Fruit fly (Drosophila melanogaster) whole organism, embryonic: ENCODE data around the gene CG6028.

Experiments used
- CG10267 ChIP-seq: fragments of 200-800 bp; sonication (Bioruptor generic); optimal IDR thresholded peaks from 2 replicates; lab custom pipeline; 2018; ENCODE audit warnings: missing biosample characterization, mild to moderate bottlenecking, missing genetic modification characterization, moderate library complexity
- CG10274 ChIP-seq: fragments of 200-800 bp; sonication (Bioruptor generic); optimal IDR thresholded peaks from 3 replicates; lab custom pipeline; 2017; ENCODE audit warnings: missing biosample characterization, mild to moderate bottlenecking, missing genetic modification characterization
- CG12104 ChIP-seq: fragments of 200-800 bp; sonication (Bioruptor generic); optimal IDR thresholded peaks from 3 replicates; lab custom pipeline; 2016; ENCODE audit warnings: missing biosample characterization, missing genetic modification characterization
- CG1233 ChIP-seq: fragments of 200-800 bp; sonication (Bioruptor generic); optimal IDR thresholded peaks from 4 replicates; lab custom pipeline; 2018; ENCODE audit warnings: missing biosample characterization, mild to moderate bottlenecking, missing genetic modification characterization
- CG13624 ChIP-seq: fragments of 200-800 bp; sonication (Bioruptor generic); optimal IDR thresholded peaks from 2 replicates; lab custom pipeline; 2016; ENCODE audit warnings: missing biosample characterization, missing genetic modification characterization
- CG14014 ChIP-seq: fragments of 200-800 bp; sonication (Bioruptor generic); IDR thresholded peaks from 2 replicates; pipeline ENCODE4 v1.3.6; 2022; ENCODE audit warnings: missing biosample characterization, missing genetic modification characterization
- CG14710 ChIP-seq: fragments of 200-800 bp; sonication (Bioruptor generic); optimal IDR thresholded peaks from 3 replicates; lab custom pipeline; 2019; ENCODE audit warnings: missing biosample characterization, mild to moderate bottlenecking, missing genetic modification characterization, moderate library complexity
- CG17361 ChIP-seq: fragments of 200-800 bp; sonication (Bioruptor generic); IDR thresholded peaks from 3 replicates; pipeline ENCODE4 v1.3.6; 2022; ENCODE audit warnings: missing biosample characterization, missing genetic modification characterization
- CG2199 ChIP-seq: fragments of 200-800 bp; sonication (Bioruptor generic); IDR thresholded peaks from 3 replicates; pipeline ENCODE4 v1.3.6; 2022; ENCODE audit warnings: missing biosample characterization, missing genetic modification characterization
- CG30403 ChIP-seq: fragments of 200-800 bp; sonication (Bioruptor generic); optimal IDR thresholded peaks from 3 replicates; lab custom pipeline; 2016; ENCODE audit warnings: missing biosample characterization, missing genetic modification characterization
- CG30431 ChIP-seq: fragments of 200-800 bp; sonication (Bioruptor generic); optimal IDR thresholded peaks from 2 replicates; lab custom pipeline; 2017; ENCODE audit warnings: missing biosample characterization, missing genetic modification characterization
- CG33213 ChIP-seq: fragments of 200-800 bp; sonication (Bioruptor generic); optimal IDR thresholded peaks from 3 replicates; lab custom pipeline; 2016; ENCODE audit warnings: missing biosample characterization, missing genetic modification characterization
- CG4404 ChIP-seq: fragments of 200-800 bp; sonication (Bioruptor generic); IDR thresholded peaks from 2 replicates; pipeline ENCODE4 v1.3.6; 2022; ENCODE audit warnings: missing biosample characterization, missing genetic modification characterization
- CG6683 ChIP-seq: fragments of 200-800 bp; sonication (Bioruptor generic); optimal IDR thresholded peaks from 2 replicates; lab custom pipeline; 2017; ENCODE audit warnings: missing biosample characterization, mild to moderate bottlenecking, missing genetic modification characterization, missing genetic modification reagents
- CHES-1-like ChIP-seq: fragments of 200-800 bp; sonication (Bioruptor generic); optimal IDR thresholded peaks from 2 replicates; lab custom pipeline; 2016; ENCODE audit warnings: missing biosample characterization, missing genetic modification characterization
- D19A ChIP-seq: fragments of 200-800 bp; optimal IDR thresholded peaks from 3 replicates; lab custom pipeline; 2019; ENCODE audit warnings: missing biosample characterization, mild to moderate bottlenecking, missing genetic modification characterization, moderate library complexity
- Dek ChIP-seq: fragments of 200-800 bp; sonication (Bioruptor generic); optimal IDR thresholded peaks from 3 replicates; lab custom pipeline; 2019; ENCODE audit warnings: missing biosample characterization, mild to moderate bottlenecking, missing genetic modification characterization, moderate library complexity
- Dip3 ChIP-seq: fragments of 200-800 bp; sonication (Bioruptor generic); optimal IDR thresholded peaks from 3 replicates; lab custom pipeline; 2016; ENCODE audit warnings: missing biosample characterization, missing genetic modification characterization
- Ets65A ChIP-seq: fragments of 200-800 bp; sonication (Bioruptor generic); peaks from one replicate; lab custom pipeline; 2016; ENCODE audit warnings: missing biosample characterization, missing genetic modification characterization
- Fer2 ChIP-seq: fragments of 200-800 bp; sonication (Bioruptor generic); optimal IDR thresholded peaks from 2 replicates; lab custom pipeline; 2018; ENCODE audit warnings: missing biosample characterization, mild to moderate bottlenecking, missing genetic modification characterization, moderate library complexity
- Hr39 ChIP-seq: fragments of >200 bp; optimal IDR thresholded peaks from 2 replicates; lab custom pipeline; 2017
- Max ChIP-seq: fragments of 200-800 bp; sonication (Bioruptor generic); optimal IDR thresholded peaks from 2 replicates; lab custom pipeline; 2016; ENCODE audit warnings: missing biosample characterization, mild to moderate bottlenecking, missing genetic modification characterization
- Med ChIP-seq: fragments of 200-800 bp; sonication (Bioruptor generic); peaks from one replicate; lab custom pipeline; 2016; ENCODE audit warnings: missing biosample characterization, missing genetic modification characterization, mild to moderate bottlenecking, inconsistent platforms, moderate library complexity
- Meics ChIP-seq: fragments of 200-800 bp; sonication (Bioruptor generic); optimal IDR thresholded peaks from 2 replicates; lab custom pipeline; 2017; ENCODE audit warnings: missing biosample characterization, mild to moderate bottlenecking, missing genetic modification characterization
- Neu2 ChIP-seq: fragments of 200-800 bp; sonication (Bioruptor generic); optimal IDR thresholded peaks from 3 replicates; lab custom pipeline; 2016; ENCODE audit warnings: missing biosample characterization, missing genetic modification characterization, borderline replicate concordance
- Oli ChIP-seq: fragments of 200-800 bp; sonication (Bioruptor generic); optimal IDR thresholded peaks from 2 replicates; lab custom pipeline; 2018; ENCODE audit warnings: missing biosample characterization, mild to moderate bottlenecking, missing genetic modification characterization, moderate library complexity
- Rx ChIP-seq: fragments of 200-800 bp; sonication (Bioruptor generic); IDR thresholded peaks from 2 replicates; pipeline ENCODE4 v1.3.6; 2022; ENCODE audit warnings: missing biosample characterization, missing genetic modification characterization
- Scr ChIP-seq: fragments of 200-800 bp; sonication (Bioruptor generic); IDR thresholded peaks from 2 replicates; pipeline ENCODE4 v1.3.6; 2022; ENCODE audit warnings: missing biosample characterization, missing genetic modification characterization; ENCODE audit not compliant: partially characterized antibody
- Sry-β ChIP-seq: fragments of 200-800 bp; sonication (Bioruptor generic); optimal IDR thresholded peaks from 2 replicates; lab custom pipeline; 2018; ENCODE audit warnings: missing biosample characterization, mild to moderate bottlenecking, missing genetic modification characterization, moderate library complexity
- Taf1 ChIP-seq: fragments of 200-800 bp; sonication (Bioruptor generic); IDR thresholded peaks from 2 replicates; pipeline ENCODE4 v1.3.6; 2022; ENCODE audit warnings: missing biosample characterization, missing genetic modification characterization
- Vsx1 ChIP-seq: fragments of 200-800 bp; sonication (Bioruptor generic); optimal IDR thresholded peaks from 2 replicates; lab custom pipeline; 2017; ENCODE audit warnings: missing biosample characterization, mild to moderate bottlenecking, missing genetic modification characterization, missing genetic modification reagents
- ara ChIP-seq: fragments of 200-800 bp; sonication (Bioruptor generic); IDR thresholded peaks from 2 replicates; pipeline ENCODE4 v1.3.6; 2022; ENCODE audit warnings: missing biosample characterization, missing genetic modification characterization
- ato ChIP-seq: fragments of 200-800 bp; sonication (Bioruptor generic); IDR thresholded peaks from 2 replicates; pipeline ENCODE4 v1.3.6; 2022; ENCODE audit warnings: missing biosample characterization, missing genetic modification characterization; ENCODE audit not compliant: partially characterized antibody
- bbx ChIP-seq: fragments of 200-800 bp; sonication (Bioruptor generic); IDR thresholded peaks from 2 replicates; pipeline ENCODE4 v1.3.6; 2022; ENCODE audit warnings: missing biosample characterization, missing genetic modification characterization; ENCODE audit not compliant: partially characterized antibody
- bigmax ChIP-seq: fragments of 200-800 bp; sonication (Bioruptor generic); optimal IDR thresholded peaks from 2 replicates; lab custom pipeline; 2018; ENCODE audit warnings: missing biosample characterization, mild to moderate bottlenecking, missing genetic modification characterization
- en ChIP-seq: fragments of 200-800 bp; sonication (Bioruptor generic); optimal IDR thresholded peaks from 2 replicates; lab custom pipeline; 2016; ENCODE audit warnings: missing biosample characterization, missing genetic modification characterization
- fd96Cb ChIP-seq: fragments of 200-800 bp; sonication (Bioruptor generic); optimal IDR thresholded peaks from 2 replicates; lab custom pipeline; 2018; ENCODE audit warnings: missing biosample characterization, mild to moderate bottlenecking, missing genetic modification characterization, moderate library complexity
- gce ChIP-seq: fragments of 200-800 bp; sonication (Bioruptor generic); IDR thresholded peaks from 3 replicates; pipeline ENCODE4 v1.3.6; 2022; ENCODE audit warnings: missing biosample characterization, missing genetic modification characterization
- gro ChIP-seq: fragments of 200-800 bp; sonication (Bioruptor generic); optimal IDR thresholded peaks from 2 replicates; lab custom pipeline; 2016; ENCODE audit warnings: missing biosample characterization, missing genetic modification characterization
- klu ChIP-seq: fragments of 200-800 bp; sonication (Bioruptor generic); IDR thresholded peaks from 2 replicates; pipeline ENCODE4 v1.3.6; 2022; ENCODE audit warnings: missing biosample characterization, missing genetic modification characterization
- nerfin-1 ChIP-seq: fragments of 200-800 bp; sonication (Bioruptor generic); optimal IDR thresholded peaks from 3 replicates; lab custom pipeline; 2019; ENCODE audit warnings: missing biosample characterization, mild to moderate bottlenecking, missing genetic modification characterization, moderate library complexity
- odd ChIP-seq: fragments of 200-800 bp; sonication (Bioruptor generic); optimal IDR thresholded peaks from 2 replicates; lab custom pipeline; 2017; ENCODE audit warnings: missing biosample characterization, mild to moderate bottlenecking, missing genetic modification characterization
- pum ChIP-seq: fragments of 200-800 bp; sonication (Bioruptor generic); optimal IDR thresholded peaks from 2 replicates; lab custom pipeline; 2016; ENCODE audit warnings: missing biosample characterization, missing genetic modification characterization
- schlank ChIP-seq: fragments of 200-800 bp; sonication (Bioruptor generic); optimal IDR thresholded peaks from 2 replicates; lab custom pipeline; 2018; ENCODE audit warnings: missing biosample characterization, mild to moderate bottlenecking, missing genetic modification characterization
- sens-2 ChIP-seq: fragments of 200-800 bp; sonication (Bioruptor generic); IDR thresholded peaks from 2 replicates; pipeline ENCODE4 v1.3.6; 2022; ENCODE audit warnings: missing biosample characterization, missing genetic modification characterization
- slbo ChIP-seq: fragments of 200-800 bp; sonication (Bioruptor generic); IDR thresholded peaks from 2 replicates; pipeline ENCODE4 v1.3.6; 2022; ENCODE audit warnings: missing biosample characterization, missing genetic modification characterization
- so ChIP-seq: fragments of 200-800 bp; sonication (Bioruptor generic); IDR thresholded peaks from 3 replicates; pipeline ENCODE4 v1.3.6; 2022; ENCODE audit warnings: missing biosample characterization, missing genetic modification characterization
- stc ChIP-seq: fragments of 200-800 bp; sonication (Bioruptor generic); IDR thresholded peaks from 2 replicates; pipeline ENCODE4 v1.3.6; 2022; ENCODE audit warnings: missing biosample characterization, missing genetic modification characterization
- unpg ChIP-seq: fragments of 200-800 bp; sonication (Bioruptor generic); optimal IDR thresholded peaks from 3 replicates; lab custom pipeline; 2018; ENCODE audit warnings: missing biosample characterization, mild to moderate bottlenecking, missing genetic modification characterization, moderate library complexity
- wdn ChIP-seq: fragments of 200-800 bp; sonication (Bioruptor generic); IDR thresholded peaks from 2 replicates; pipeline ENCODE4 v1.3.6; 2022; ENCODE audit warnings: missing biosample characterization, missing genetic modification characterization
- wek ChIP-seq: fragments of 200-800 bp; sonication (Bioruptor generic); optimal IDR thresholded peaks from 3 replicates; lab custom pipeline; 2018; ENCODE audit warnings: missing biosample characterization, mild to moderate bottlenecking, missing genetic modification characterization, moderate library complexity
- wor ChIP-seq: fragments of 200-800 bp; sonication (Bioruptor generic); IDR thresholded peaks from 2 replicates; pipeline ENCODE4 v1.3.6; 2022; ENCODE audit warnings: missing biosample characterization, missing genetic modification characterization

Gene CG6028

dm6 chr3R:22039480-22039879 is 14.2 kb upstream of the CG6028 start:
- TF ChIP-seq CG14014 (GFP tag; lab: Robert Waterston, UW) (peak; percentile 48), CG33213 (GFP tag; lab: Kevin White, UChicago) (no peak), Sry-β (GFP tag; lab: Kevin White, UChicago) (no peak), CG12104 (GFP tag; lab: Kevin White, UChicago) (no peak), Dip3 (no peak), CG1233 (GFP tag; lab: Kevin White, UChicago) (peak; percentile 24), gro (GFP tag; lab: Kevin White, UChicago) (no peak), pum (peak; percentile 33), CG2199 (GFP tag; lab: Robert Waterston, UW) (no peak), en (no peak), Vsx1 (GFP tag; lab: Kevin White, UChicago) (no peak), CG4404 (GFP tag; lab: Robert Waterston, UW) (peak; percentile 49), Fer2 (tag; lab: Kevin White, UChicago) (no peak), sens-2 (peak; percentile 38; the same call in 1 of the 2 replicates), bigmax (GFP tag; lab: Kevin White, UChicago) (no peak), ara (GFP tag; lab: Robert Waterston, UW) (peak; percentile 60), CG14710 (tag; lab: Kevin White, UChicago) (peak; percentile 18), Rx (GFP tag; lab: Robert Waterston, UW) (peak; percentile 72), CG10274 (no peak), wek (no peak), fd96Cb (tag; lab: Kevin White, UChicago) (peak; percentile 35), klu (GFP tag; lab: Robert Waterston, UW) (no peak), unpg (GFP tag; lab: Kevin White, UChicago) (no peak), Hr39 (lab: Kevin White, UChicago) (no peak), Meics (GFP tag; lab: Kevin White, UChicago) (no peak), CG30403 (GFP tag; lab: Kevin White, UChicago) (peak; percentile 38), schlank (tag; lab: Kevin White, UChicago) (no peak), stc (GFP tag; lab: Robert Waterston, UW) (peak; percentile 82), D19A (tag; lab: Kevin White, UChicago) (no peak), Dek (tag; lab: Kevin White, UChicago) (no peak), odd (no peak), CG17361 (0 out of 3 replicates have a peak, but pooled peaks have one; percentile 42), Taf1 (GFP tag; lab: Robert Waterston, UW) (no peak), wdn (GFP tag; lab: Robert Waterston, UW) (no peak), Med (GFP tag; lab: Kevin White, UChicago) (peak; percentile 79), wor (GFP tag; lab: Robert Waterston, UW) (peak; percentile 43), Neu2 (GFP tag; lab: Kevin White, UChicago) (no peak), CG10267 (tag; lab: Kevin White, UChicago) (no peak), CG13624 (GFP tag; lab: Kevin White, UChicago) (peak; percentile 2), Ets65A (GFP tag; lab: Kevin White, UChicago) (peak; percentile 33), ato (GFP tag; lab: Robert Waterston, UW) (no peak), slbo (GFP tag; lab: Robert Waterston, UW) (peak; percentile 36; the same call in 1 of the 2 replicates), CHES-1-like (GFP tag; lab: Kevin White, UChicago) (no peak), Max (GFP tag; lab: Kevin White, UChicago) (peak; percentile 15), gce (GFP tag; lab: Robert Waterston, UW) (no peak), Scr (no peak), so (GFP tag; lab: Robert Waterston, UW) (peak; percentile 69; the same call in 1 of the 3 replicates), bbx (GFP tag; lab: Robert Waterston, UW) (no peak), CG6683 (GFP tag; lab: Kevin White, UChicago) (no peak), nerfin-1 (no peak), CG30431 (GFP tag; lab: Kevin White, UChicago) (peak; percentile 4), Oli (tag; lab: Kevin White, UChicago) (peak; percentile 54)
